Fruit fly (Drosophila melanogaster) whole organism, prepupa: Measurements from ENCODE around the gene Cpr62Bb.

ENCODE experiments used
- Blimp-1 ChIP-seq: fragments of 200-800 bp; sonication (Bioruptor generic); optimal IDR thresholded peaks from 3 replicates; lab custom pipeline; 2017; ENCODE audit warnings: missing biosample characterization, missing genetic modification characterization, mild to moderate bottlenecking, moderate library complexity, missing genetic modification reagents
- CG11294 ChIP-seq: fragments of 200-800 bp; sonication (Bioruptor generic); IDR thresholded peaks from 2 replicates; pipeline ENCODE4 v1.3.6; 2022; ENCODE audit warnings: missing biosample characterization, missing genetic modification characterization
- Gug ChIP-seq: fragments of 200-800 bp; sonication (Bioruptor generic); IDR thresholded peaks from 2 replicates; pipeline ENCODE4 v1.3.6; 2022; ENCODE audit warnings: missing biosample characterization, missing genetic modification characterization
- Hr39 ChIP-seq: fragments of 200-800 bp; sonication (Bioruptor generic); optimal IDR thresholded peaks from 2 replicates; lab custom pipeline; 2016; ENCODE audit warnings: missing biosample characterization, missing genetic modification characterization
- dac ChIP-seq: fragments of 200-800 bp; sonication (Bioruptor generic); optimal IDR thresholded peaks from 2 replicates; lab custom pipeline; 2017; ENCODE audit warnings: missing biosample characterization, mild to moderate bottlenecking, missing genetic modification characterization
- net ChIP-seq: fragments of 200-800 bp; sonication (Bioruptor generic); optimal IDR thresholded peaks from 3 replicates; lab custom pipeline; 2016; ENCODE audit warnings: missing biosample characterization, missing genetic modification characterization

- peak; percentile 42; the same call in 1 of the 2 replicates for TF ChIP-seq CG11294 (GFP tag; lab: Robert Waterston, UW)
- peak; percentile 54 for TF ChIP-seq Hr39 (GFP tag; lab: Kevin White, UChicago)
- no peak for TF ChIP-seq dac (GFP tag; lab: Kevin White, UChicago)
- peak; percentile 46 for TF ChIP-seq net
- TF ChIP-seq Blimp-1 (GFP tag; lab: Kevin White, UChicago) = no peak
- peak; percentile 22; the same call in 1 of the 2 replicates for TF ChIP-seq Gug (GFP tag; lab: Robert Waterston, UW)
These were observed 41.3 kb upstream of the Cpr62Bb start, which contains the start of gene dre4 for dm6 chr3L:1876215-1876625.
